Worm (Caenorhabditis elegans) whole organism, mixed stage, embryonic: ENCODE measurements around the gene E02C12.9.

ENCODE experiments used
- blmp-1 ChIP-seq: fragments of 150-350 bp; optimal IDR thresholded peaks from 2 replicates; lab custom pipeline; 2014; ENCODE audit warnings: missing biosample characterization, missing genetic modification characterization
- ces-1 ChIP-seq: fragments of 150-350 bp; optimal IDR thresholded peaks from 2 replicates; lab custom pipeline; 2014; ENCODE audit warnings: missing biosample characterization, missing genetic modification reagents, missing genetic modification characterization
- drap-1 ChIP-seq: fragments of 200-800 bp; sonication (Bioruptor generic); optimal IDR thresholded peaks from 3 replicates; lab custom pipeline; 2018; ENCODE audit warnings: mild to moderate bottlenecking, missing genetic modification characterization, missing compliant biosample characterization
- elt-1 ChIP-seq: sonication (generic microtip); optimal IDR thresholded peaks from 2 replicates; lab custom pipeline; 2017; ENCODE audit warnings: missing genetic modification characterization, mild to moderate bottlenecking, missing compliant biosample characterization, antibody characterized with exemption, moderate library complexity, borderline replicate concordance; ENCODE audit not compliant: insufficient read depth
- ham-2 ChIP-seq: fragments of 200-800 bp; sonication (Bioruptor generic); optimal IDR thresholded peaks from 2 replicates; lab custom pipeline; 2018; ENCODE audit warnings: mild to moderate bottlenecking, missing genetic modification characterization, missing compliant biosample characterization
- lin-13 ChIP-seq: fragments of 150-350 bp; optimal IDR thresholded peaks from 2 replicates; lab custom pipeline; 2014; ENCODE audit warnings: missing biosample characterization, missing genetic modification characterization
- lsy-2 ChIP-seq: fragments of 150-350 bp; optimal IDR thresholded peaks from 2 replicates; lab custom pipeline; 2014; ENCODE audit warnings: missing biosample characterization, missing genetic modification characterization
- mab-5 ChIP-seq: fragments of 150-350 bp; optimal IDR thresholded peaks from 2 replicates; lab custom pipeline; 2014; ENCODE audit warnings: missing biosample characterization, missing genetic modification characterization
- mep-1 ChIP-seq: fragments of 150-350 bp; optimal IDR thresholded peaks from 2 replicates; lab custom pipeline; 2017; ENCODE audit warnings: missing biosample characterization, missing genetic modification reagents, missing genetic modification characterization, inconsistent platforms
- nhr-28 ChIP-seq: fragments of 150-350 bp; optimal IDR thresholded peaks from 2 replicates; lab custom pipeline; 2014; ENCODE audit warnings: missing biosample characterization, missing genetic modification characterization
- pha-4 ChIP-seq: fragments of 150-350 bp; optimal IDR thresholded peaks from 2 replicates; lab custom pipeline; 2018; ENCODE audit warnings: missing biosample characterization, missing genetic modification reagents, missing genetic modification characterization
- unc-39 ChIP-seq: fragments of 150-350 bp; optimal IDR thresholded peaks from 2 replicates; lab custom pipeline; 2014; ENCODE audit warnings: missing biosample characterization, missing genetic modification characterization
- unc-62 ChIP-seq: fragments of 150-350 bp; optimal IDR thresholded peaks from 2 replicates; lab custom pipeline; 2014; ENCODE audit warnings: missing biosample characterization, missing genetic modification reagents, missing genetic modification characterization

DNA sequence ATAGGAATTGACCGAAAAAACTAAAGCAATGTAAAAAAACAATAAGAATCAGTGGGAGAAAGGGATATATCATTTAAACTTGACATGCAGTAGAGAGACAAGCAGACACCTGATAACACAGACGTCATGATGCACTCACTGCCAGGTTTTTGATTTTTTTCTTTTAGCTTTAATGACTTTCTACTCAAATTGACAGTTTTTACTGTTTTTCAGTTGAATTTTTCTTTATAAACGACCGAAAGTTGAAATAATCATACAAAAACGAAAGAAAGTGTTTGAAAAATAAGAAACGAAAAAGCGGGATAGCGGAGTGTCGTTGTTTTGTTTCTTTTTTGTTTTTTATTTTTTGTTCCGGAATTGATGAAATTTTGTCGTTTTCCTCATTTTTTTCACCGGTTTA lies 41.1 kb downstream of the E02C12.9 start, which contains the start of gene ucp-4:
- TF ChIP-seq unc-39 (no peak), drap-1 (GFP tag; lab: Kevin White, UChicago) (no peak), blmp-1 (tag; lab: Kevin White, UChicago) (no peak), nhr-28 (tag; lab: Kevin White, UChicago) (no peak), lsy-2 (tag; lab: Kevin White, UChicago) (no peak), mab-5 (tag; lab: Kevin White, UChicago) (no peak), lin-13 (tag; lab: Kevin White, UChicago) (no peak), ces-1 (GFP tag; lab: Kevin White, UChicago) (no peak), mep-1 (no peak), elt-1 (no peak), pha-4 (no peak), unc-62 (no peak), ham-2 (GFP tag; lab: Kevin White, UChicago) (no peak)
